Worm (Caenorhabditis elegans): Measurements from ENCODE around the gene srg-24.

- TF ChIP-seq nhr-20 (tag; optimal IDR thresholded peaks at IDR 0.05), result no peak
- TF ChIP-seq skn-1 (tag; optimal IDR thresholded peaks at IDR 0.05), result no peak
- no peak for TF ChIP-seq zag-1 (tag; optimal IDR thresholded peaks at IDR 0.05)
- TF ChIP-seq snu-23 (GFP tag; optimal IDR thresholded peaks at IDR 0.05), result no peak
These were observed 9.2 kb downstream of the srg-24 start, which contains the start of gene srg-21 for ce11 chrII:3091268-3091667.

All from whole organism, L1 larva.